Fruit fly (Drosophila melanogaster) S2 (cell line): ENCODE measurements around the gene Tcs5.

ENCODE experiments used
- CG8478 ChIP-seq: fragments of >200 bp; optimal IDR thresholded peaks from 2 replicates; lab custom pipeline; 2018
- CTCF ChIP-seq, 2 experiments: fragments of >200 bp; optimal IDR thresholded peaks; 2 replicates each; lab custom pipeline; 2018

dm6 chr3L:5096674-5097073, 42.5 kb downstream of the Tcs5 start:
- no peak for TF ChIP-seq CG8478 (lab: Kevin White, UChicago)
- TF ChIP-seq CTCF (optimal IDR thresholded peaks at IDR 0.05; lab: Kevin White, UChicago) = no peak
